Fruit fly (Drosophila melanogaster): ENCODE data around the gene CG14125.

CG14125 gene

dm6 chr3L:12013698-12014097, 39.0 kb downstream of the CG14125 start:
- TF ChIP-seq pan (optimal IDR thresholded peaks at IDR 0.05) (no peak), EcR (GFP tag; optimal IDR thresholded peaks at IDR 0.05) (no peak), psq (optimal IDR thresholded peaks at IDR 0.05) (no peak), Dll (optimal IDR thresholded peaks at IDR 0.05) (no peak)

dm6 chr3L:12014272-12014671, 39.6 kb downstream of the CG14125 start:
- TF ChIP-seq Dll (optimal IDR thresholded peaks at IDR 0.05) (no peak), EcR (GFP tag; optimal IDR thresholded peaks at IDR 0.05) (no peak), psq (optimal IDR thresholded peaks at IDR 0.05) (no peak), pan (optimal IDR thresholded peaks at IDR 0.05) (no peak), CG8478 (optimal IDR thresholded peaks at IDR 0.05) (no peak), usp (GFP tag; optimal IDR thresholded peaks at IDR 0.05) (no peak)

dm6 chr3L:12016186-12016585, 41.5 kb downstream of the CG14125 start:
- TF ChIP-seq EcR (GFP tag; optimal IDR thresholded peaks at IDR 0.05) = no peak
- TF ChIP-seq CG8478 (optimal IDR thresholded peaks at IDR 0.05) = no peak
- no peak for TF ChIP-seq psq (optimal IDR thresholded peaks at IDR 0.05)
- TF ChIP-seq usp (GFP tag; optimal IDR thresholded peaks at IDR 0.05) = no peak
- no peak for TF ChIP-seq pan (optimal IDR thresholded peaks at IDR 0.05)
- TF ChIP-seq Dll (optimal IDR thresholded peaks at IDR 0.05) = no peak

dm6 chr3L:12021903-12022302, 47.2 kb downstream of the CG14125 start:
- TF ChIP-seq psq (optimal IDR thresholded peaks at IDR 0.05) = no peak
- TF ChIP-seq pan (optimal IDR thresholded peaks at IDR 0.05) = no peak
- no peak for TF ChIP-seq CG8478 (optimal IDR thresholded peaks at IDR 0.05)
- TF ChIP-seq EcR (GFP tag; optimal IDR thresholded peaks at IDR 0.05) = no peak
- no peak for TF ChIP-seq usp (GFP tag; optimal IDR thresholded peaks at IDR 0.05)
- no peak for TF ChIP-seq Dll (optimal IDR thresholded peaks at IDR 0.05)

dm6 chr3L:12023137-12023792, 48.6 kb downstream of the CG14125 start:
- TF ChIP-seq pan (optimal IDR thresholded peaks at IDR 0.05) = no peak

dm6 chr3L:12024947-12025346, 50.2 kb downstream of the CG14125 start:
- TF ChIP-seq EcR (GFP tag; optimal IDR thresholded peaks at IDR 0.05) (no peak), psq (optimal IDR thresholded peaks at IDR 0.05) (no peak), pan (optimal IDR thresholded peaks at IDR 0.05) (no peak), usp (GFP tag; optimal IDR thresholded peaks at IDR 0.05) (no peak), Dll (optimal IDR thresholded peaks at IDR 0.05) (no peak), CG8478 (optimal IDR thresholded peaks at IDR 0.05) (no peak)

Measured in whole organism.